Worm (Caenorhabditis elegans): ENCODE measurements around the gene srt-74.

- TF ChIP-seq ZK546.5 (tag; optimal IDR thresholded peaks at IDR 0.05) (no peak), hlh-11 (tag; optimal IDR thresholded peaks at IDR 0.05) (no peak), mdl-1 (tag; optimal IDR thresholded peaks at IDR 0.05) (no peak), ama-1 (optimal IDR thresholded peaks at IDR 0.05) (no peak), Y5F2A.4 (GFP tag; optimal IDR thresholded peaks at IDR 0.05) (no peak), nhr-11 (tag; optimal IDR thresholded peaks at IDR 0.05) (no peak), nhr-42 (GFP tag; IDR thresholded peaks at IDR 0.05) (no peak), R02D3.7 (tag; optimal IDR thresholded peaks at IDR 0.05) (no peak), lin-13 (GFP tag; optimal IDR thresholded peaks at IDR 0.05) (no peak), zfp-2 (tag; optimal IDR thresholded peaks at IDR 0.05) (no peak), hif-1 (tag; optimal IDR thresholded peaks at IDR 0.05) (no peak), ztf-11 (tag; optimal IDR thresholded peaks at IDR 0.05) (no peak)
Observed at ce11 chrV:14256813-14257212, 25.3 kb downstream of the srt-74 start, which contains the start of gene sre-8.

Measured in whole organism, L4 larva.